Worm (Caenorhabditis elegans) whole organism, mixed stage, embryonic: Measurements from ENCODE around the gene xbx-9.

ENCODE experiments used
- M03D4.4 ChIP-seq: sonication (generic microtip); optimal IDR thresholded peaks from 2 replicates; lab custom pipeline; 2017; ENCODE audit warnings: mild to moderate bottlenecking, missing genetic modification characterization, missing compliant biosample characterization
- bed-3 ChIP-seq: fragments of 200-800 bp; sonication (Bioruptor generic); optimal IDR thresholded peaks from 3 replicates; lab custom pipeline; 2018; ENCODE audit warnings: mild to moderate bottlenecking, missing genetic modification characterization, moderate library complexity, missing compliant biosample characterization
- blmp-1 ChIP-seq: fragments of 150-350 bp; optimal IDR thresholded peaks from 2 replicates; lab custom pipeline; 2014; ENCODE audit warnings: missing biosample characterization, missing genetic modification characterization
- ceh-39 ChIP-seq: fragments of 150-350 bp; optimal IDR thresholded peaks from 2 replicates; lab custom pipeline; 2014; ENCODE audit warnings: missing biosample characterization, missing genetic modification characterization
- ceh-43 ChIP-seq: fragments of 200-800 bp; sonication (Bioruptor generic); optimal IDR thresholded peaks from 2 replicates; lab custom pipeline; 2018; ENCODE audit warnings: mild to moderate bottlenecking, missing genetic modification characterization, moderate library complexity, missing compliant biosample characterization
- ceh-83 ChIP-seq: fragments of 200-800 bp; sonication (Bioruptor generic); optimal IDR thresholded peaks from 2 replicates; lab custom pipeline; 2018; ENCODE audit warnings: mild to moderate bottlenecking, missing genetic modification characterization, missing compliant biosample characterization
- ces-1 ChIP-seq: fragments of 150-350 bp; optimal IDR thresholded peaks from 2 replicates; lab custom pipeline; 2014; ENCODE audit warnings: missing biosample characterization, missing genetic modification reagents, missing genetic modification characterization
- cnd-1 ChIP-seq: fragments of 200-800 bp; sonication (Bioruptor generic); optimal IDR thresholded peaks from 2 replicates; lab custom pipeline; 2018; ENCODE audit warnings: mild to moderate bottlenecking, missing genetic modification characterization, missing compliant biosample characterization
- drap-1 ChIP-seq: fragments of 200-800 bp; sonication (Bioruptor generic); optimal IDR thresholded peaks from 3 replicates; lab custom pipeline; 2018; ENCODE audit warnings: mild to moderate bottlenecking, missing genetic modification characterization, missing compliant biosample characterization
- elt-1 ChIP-seq: sonication (generic microtip); optimal IDR thresholded peaks from 2 replicates; lab custom pipeline; 2017; ENCODE audit warnings: missing genetic modification characterization, mild to moderate bottlenecking, missing compliant biosample characterization, antibody characterized with exemption, moderate library complexity, borderline replicate concordance; ENCODE audit not compliant: insufficient read depth
- elt-3 ChIP-seq: fragments of 150-350 bp; optimal IDR thresholded peaks from 2 replicates; lab custom pipeline; 2014; ENCODE audit warnings: missing biosample characterization, missing genetic modification characterization
- flh-1 ChIP-seq: fragments of 200-800 bp; sonication (Bioruptor generic); optimal IDR thresholded peaks from 2 replicates; lab custom pipeline; 2018; ENCODE audit warnings: mild to moderate bottlenecking, missing genetic modification characterization, moderate library complexity, missing compliant biosample characterization
- lin-32 ChIP-seq: fragments of 200-800 bp; sonication (Bioruptor generic); optimal IDR thresholded peaks from 2 replicates; lab custom pipeline; 2018; ENCODE audit warnings: mild to moderate bottlenecking, missing genetic modification characterization, missing compliant biosample characterization
- lsy-2 ChIP-seq: fragments of 150-350 bp; optimal IDR thresholded peaks from 2 replicates; lab custom pipeline; 2014; ENCODE audit warnings: missing biosample characterization, missing genetic modification characterization
- mab-5 ChIP-seq: fragments of 150-350 bp; optimal IDR thresholded peaks from 2 replicates; lab custom pipeline; 2014; ENCODE audit warnings: missing biosample characterization, missing genetic modification characterization
- mep-1 ChIP-seq: fragments of 150-350 bp; optimal IDR thresholded peaks from 2 replicates; lab custom pipeline; 2017; ENCODE audit warnings: missing biosample characterization, missing genetic modification reagents, missing genetic modification characterization, inconsistent platforms
- mls-2 ChIP-seq: sonication (generic microtip); optimal IDR thresholded peaks from 2 replicates; lab custom pipeline; 2016; ENCODE audit warnings: mild to moderate bottlenecking, missing genetic modification characterization, moderate library complexity, missing compliant biosample characterization
- nhr-237 ChIP-seq: fragments of 150-350 bp; optimal IDR thresholded peaks from 2 replicates; lab custom pipeline; 2014; ENCODE audit warnings: missing biosample characterization, missing genetic modification characterization
- nhr-76 ChIP-seq: sonication (generic microtip); optimal IDR thresholded peaks from 2 replicates; lab custom pipeline; 2017; ENCODE audit warnings: missing biosample characterization, missing genetic modification characterization
- pha-4 ChIP-seq: fragments of 150-350 bp; optimal IDR thresholded peaks from 2 replicates; lab custom pipeline; 2018; ENCODE audit warnings: missing biosample characterization, missing genetic modification reagents, missing genetic modification characterization
- sem-2 ChIP-seq: fragments of 200-800 bp; sonication (Bioruptor generic); optimal IDR thresholded peaks from 2 replicates; lab custom pipeline; 2018; ENCODE audit warnings: mild to moderate bottlenecking, missing genetic modification characterization, missing compliant biosample characterization
- sptf-1 ChIP-seq: sonication (generic microtip); optimal IDR thresholded peaks from 2 replicates; lab custom pipeline; 2017; ENCODE audit warnings: mild to moderate bottlenecking, missing genetic modification characterization, moderate library complexity, missing compliant biosample characterization
- unc-120 ChIP-seq: sonication (generic microtip); optimal IDR thresholded peaks from 2 replicates; lab custom pipeline; 2017; ENCODE audit warnings: missing genetic modification characterization, missing compliant biosample characterization; ENCODE audit not compliant: poor library complexity, severe bottlenecking
- unc-39 ChIP-seq: fragments of 150-350 bp; optimal IDR thresholded peaks from 2 replicates; lab custom pipeline; 2014; ENCODE audit warnings: missing biosample characterization, missing genetic modification characterization
- unc-62 ChIP-seq: fragments of 150-350 bp; optimal IDR thresholded peaks from 2 replicates; lab custom pipeline; 2014; ENCODE audit warnings: missing biosample characterization, missing genetic modification reagents, missing genetic modification characterization
- zip-8 ChIP-seq: fragments of 150-350 bp; optimal IDR thresholded peaks from 2 replicates; lab custom pipeline; 2014; ENCODE audit warnings: missing biosample characterization, missing genetic modification characterization
- ztf-11 ChIP-seq: fragments of 150-350 bp; optimal IDR thresholded peaks from 2 replicates; lab custom pipeline; 2014; ENCODE audit warnings: missing biosample characterization, missing genetic modification characterization

The xbx-9 gene

ce11 chrV:12733465-12734248 is at the start of gene xbx-9, which contains the start of gene dhs-21:
Gene xbx-9 (plus strand): TSS chrV:12734198.
Gene dhs-21 (minus strand): TSS chrV:12733645.
- no peak for TF ChIP-seq ces-1 (GFP tag; lab: Kevin White, UChicago)
- no peak for TF ChIP-seq unc-39 (tag; lab: Kevin White, UChicago)
- no peak for TF ChIP-seq nhr-237

DNA sequence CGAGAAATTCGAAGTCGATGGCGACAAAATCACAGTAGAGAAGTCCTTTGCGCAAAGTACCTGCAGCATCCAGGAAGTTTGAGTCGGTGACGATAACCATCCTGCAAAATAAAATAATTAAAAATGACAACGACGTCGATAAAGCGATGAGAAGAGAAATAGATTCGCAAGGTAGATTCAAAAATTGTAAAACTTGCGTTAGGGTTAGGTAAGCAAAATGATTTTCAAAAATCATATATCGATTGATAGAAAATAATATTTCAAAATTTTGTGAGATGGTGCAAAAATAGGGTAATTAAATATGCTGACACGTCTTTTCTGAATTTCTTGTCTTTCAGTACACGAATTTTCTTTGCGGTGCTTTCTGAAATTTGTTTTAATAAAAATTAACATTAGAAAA is 38.8 kb upstream of the xbx-9 start, which contains the start of gene parn-1:
parn-1 (minus strand) TSS at position 101 of the 400 bp plus-strand sequence.
- TF ChIP-seq ces-1 (GFP tag; lab: Kevin White, UChicago) (no peak), unc-39 (tag; lab: Kevin White, UChicago) (no peak), blmp-1 (tag; lab: Kevin White, UChicago) (no peak), unc-62 (GFP tag; lab: Kevin White, UChicago) (no peak), flh-1 (GFP tag; lab: Kevin White, UChicago) (no peak), lin-32 (no peak), bed-3 (GFP tag; lab: Kevin White, UChicago) (no peak), mep-1 (tag; lab: Kevin White, UChicago) (no peak), elt-3 (tag; lab: Kevin White, UChicago) (no peak), zip-8 (tag; lab: Kevin White, UChicago) (no peak), sptf-1 (tag; lab: Kevin White, UChicago) (no peak)

ce11 chrV:12695968-12696367 is 38.0 kb upstream of the xbx-9 start, which contains the start of gene K10C8.4:
Gene K10C8.4 (plus strand): TSS chrV:12696268.
- TF ChIP-seq lsy-2 (tag; lab: Kevin White, UChicago): no peak
- no peak for TF ChIP-seq bed-3 (GFP tag; lab: Kevin White, UChicago)
- no peak for TF ChIP-seq nhr-237
- TF ChIP-seq cnd-1 (tag; lab: Kevin White, UChicago): no peak
- TF ChIP-seq ceh-43 (GFP tag; lab: Kevin White, UChicago): no peak
- TF ChIP-seq M03D4.4 (tag; lab: Kevin White, UChicago): no peak
- no peak for TF ChIP-seq sem-2 (GFP tag; lab: Kevin White, UChicago)
- TF ChIP-seq ces-1 (GFP tag; lab: Kevin White, UChicago): no peak
- TF ChIP-seq nhr-76: no peak
- no peak for TF ChIP-seq ceh-39 (tag; lab: Kevin White, UChicago)
- TF ChIP-seq flh-1 (GFP tag; lab: Kevin White, UChicago): no peak
- TF ChIP-seq unc-39 (tag; lab: Kevin White, UChicago): no peak
- no peak for TF ChIP-seq lin-32
- TF ChIP-seq elt-1 (tag; lab: Kevin White, UChicago): no peak
- TF ChIP-seq unc-62 (GFP tag; lab: Kevin White, UChicago): no peak
- TF ChIP-seq elt-3 (tag; lab: Kevin White, UChicago): no peak

DNA sequence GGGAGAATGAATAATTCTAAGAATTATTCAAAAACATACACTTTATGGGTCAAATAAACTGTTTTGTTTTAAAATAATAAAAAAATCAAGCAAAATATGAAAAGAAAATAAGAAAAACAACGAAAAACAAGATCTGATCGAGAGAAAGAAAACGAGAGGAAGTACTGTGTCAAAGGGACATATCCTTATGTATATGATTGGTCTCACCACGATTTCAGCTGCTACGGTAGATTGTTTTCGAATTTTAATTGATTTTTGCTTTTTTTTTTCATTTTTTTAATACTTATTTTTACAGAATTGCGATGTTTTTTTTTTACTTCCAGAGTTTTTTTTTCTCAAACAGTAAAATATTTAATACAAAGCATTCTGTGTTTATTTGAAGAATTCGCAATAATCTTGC is 37.2 kb upstream of the xbx-9 start:
- TF ChIP-seq unc-120 (tag; lab: Kevin White, UChicago) (no peak), mab-5 (tag; lab: Kevin White, UChicago) (no peak), unc-62 (GFP tag; lab: Kevin White, UChicago) (no peak), ceh-83 (GFP tag; lab: Kevin White, UChicago) (no peak), mep-1 (tag; lab: Kevin White, UChicago) (no peak), blmp-1 (tag; lab: Kevin White, UChicago) (no peak), sem-2 (GFP tag; lab: Kevin White, UChicago) (no peak)

ce11 chrV:12697364-12697901 is 36.6 kb upstream of the xbx-9 start, which contains the start of gene istr-1:
Gene istr-1 (plus strand): TSS chrV:12697858.
- TF ChIP-seq unc-120 (tag; lab: Kevin White, UChicago) (peak; percentile 73), pha-4 (tag; lab: Kevin White, UChicago) (no peak), drap-1 (GFP tag; lab: Kevin White, UChicago) (no peak), ztf-11 (tag; lab: Kevin White, UChicago) (no peak), mls-2 (tag; lab: Kevin White, UChicago) (no peak), bed-3 (GFP tag; lab: Kevin White, UChicago) (no peak)
